Fruit fly (Drosophila melanogaster) whole organism, prepupa: ENCODE results near the gene CG46511.
"Not testable (repeated sequence)": the region's sequence is repeated elsewhere in the genome, so short reads cannot be mapped to it uniquely, and the experiment has no call there.

ENCODE experiments used
- achi ChIP-seq: fragments of 200-800 bp; sonication (Bioruptor generic); optimal IDR thresholded peaks from 3 replicates; lab custom pipeline; 2016; ENCODE audit warnings: missing biosample characterization, missing genetic modification characterization
- ss ChIP-seq, 2 experiments: fragments of 200-800 bp; sonication (Bioruptor generic); optimal IDR thresholded peaks; 2 replicates in 1 of 2; 3 replicates in 1 of 2; lab custom pipeline; 2017 to 2018; ENCODE audit warnings: mild to moderate bottlenecking in 2 of 2, missing biosample characterization in 2 of 2, missing genetic modification characterization in 2 of 2, moderate library complexity in 1 of 2

DNA sequence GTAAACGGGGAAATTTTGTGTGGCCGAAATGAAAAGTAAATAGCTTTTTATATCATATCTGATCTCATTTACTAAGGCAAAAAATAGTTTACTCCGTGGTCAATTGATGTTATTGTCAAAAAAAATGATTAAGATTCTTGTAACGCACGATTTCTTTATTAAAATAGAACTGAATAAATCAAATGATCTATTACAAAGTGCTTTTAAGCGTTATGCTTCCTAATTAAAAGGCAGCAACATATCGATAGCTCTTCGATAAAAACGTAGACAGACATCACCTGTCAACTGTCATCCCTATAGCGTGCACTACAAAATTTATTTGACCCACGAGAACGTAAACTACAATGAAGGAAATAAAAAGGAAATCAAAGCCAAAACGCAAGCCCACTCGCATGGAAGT, 14.9 kb upstream of the CG46511 start, which contains the start of gene CG46508:
- not testable (repeated sequence) for TF ChIP-seq achi (GFP tag; lab: Kevin White, UChicago); ss (GFP tag; optimal IDR thresholded peaks at IDR 0.05; lab: Kevin White, UChicago)
